Fruit fly (Drosophila melanogaster): ENCODE data around the gene mud.

Gene mud

dm6 chrX:14237873-14238394, 9.6 kb upstream of the mud start, which contains the start of the genes Fbxl4 and Dus2 (continued):
- TF ChIP-seq CG8290 (GFP tag; optimal IDR thresholded peaks at IDR 0.05), result peak; percentile 46
- peak; percentile 78 to 94 for TF ChIP-seq CG8290 (tag; optimal IDR thresholded peaks at IDR 0.05)
- peak; percentile 86 for TF ChIP-seq CG33213 (GFP tag; optimal IDR thresholded peaks at IDR 0.05)
- TF ChIP-seq dpn (GFP tag; optimal IDR thresholded peaks at IDR 0.05), result peak; percentile 92
- peak; percentile 92 for TF ChIP-seq CG32532 (GFP tag; IDR thresholded peaks at IDR 0.05)
- TF ChIP-seq kah (GFP tag; optimal IDR thresholded peaks at IDR 0.05), result peak; percentile 65
- TF ChIP-seq ro (GFP tag; IDR thresholded peaks at IDR 0.05), result peak; percentile 83
- peak; percentile 45 for TF ChIP-seq ac (GFP tag; optimal IDR thresholded peaks at IDR 0.05)
- TF ChIP-seq Atf3 (GFP tag; optimal IDR thresholded peaks at IDR 0.05), result peak; percentile 90
- TF ChIP-seq cad (GFP tag; optimal IDR thresholded peaks at IDR 0.05), result no peak
- TF ChIP-seq klu (GFP tag; IDR thresholded peaks at IDR 0.05), result peak; percentile 87
- TF ChIP-seq gcm (GFP tag; optimal IDR thresholded peaks at IDR 0.05), result peak; percentile 72
- TF ChIP-seq NFAT (GFP tag; IDR thresholded peaks at IDR 0.05), result peak; percentile 94
- peak; percentile 94 for TF ChIP-seq Hr3 (GFP tag; optimal IDR thresholded peaks at IDR 0.05)
- TF ChIP-seq sens-2 (GFP tag; IDR thresholded peaks at IDR 0.05), result peak; percentile 86
- TF ChIP-seq gsb (GFP tag; IDR thresholded peaks at IDR 0.05), result peak; percentile 80
- peak; percentile 81 for TF ChIP-seq aop (GFP tag; IDR thresholded peaks at IDR 0.05)
- TF ChIP-seq yki (optimal IDR thresholded peaks at IDR 0.05), result no peak
- peak; percentile 91 for TF ChIP-seq CG18476 (GFP tag; optimal IDR thresholded peaks at IDR 0.05)
- peak; percentile 87 for TF ChIP-seq caup (GFP tag; optimal IDR thresholded peaks at IDR 0.05; ENCODE audit: severe bottlenecking)
- TF ChIP-seq ase (GFP tag; IDR thresholded peaks at IDR 0.05), result peak; percentile 91
- TF ChIP-seq Dp (GFP tag; optimal IDR thresholded peaks at IDR 0.05), result peak; percentile 27
- peak; percentile 96 for TF ChIP-seq CG9727 (GFP tag; optimal IDR thresholded peaks at IDR 0.05)
- no peak for TF ChIP-seq CG15479 (GFP tag; optimal IDR thresholded peaks at IDR 0.05)
- peak; percentile 90 for TF ChIP-seq CG15601 (tag; optimal IDR thresholded peaks at IDR 0.05)
- TF ChIP-seq Usf (GFP tag; optimal IDR thresholded peaks at IDR 0.05), result peak; percentile 86
- peak; percentile 75; the same call in 1 of the 3 replicates for TF ChIP-seq C15 (GFP tag; IDR thresholded peaks at IDR 0.05)
- peak; percentile 83 for TF ChIP-seq CG12219 (GFP tag; optimal IDR thresholded peaks at IDR 0.05)
- TF ChIP-seq otp (GFP tag; IDR thresholded peaks at IDR 0.05), result peak; percentile 93
- TF ChIP-seq CG11723 (GFP tag; optimal IDR thresholded peaks at IDR 0.05), result peak; percentile 89
- peak; percentile 94 for TF ChIP-seq lmd (GFP tag; IDR thresholded peaks at IDR 0.05)
- TF ChIP-seq dan (GFP tag; IDR thresholded peaks at IDR 0.05), result peak; percentile 87
- peak; percentile 96 for TF ChIP-seq CG17361 (GFP tag; IDR thresholded peaks at IDR 0.05)
- TF ChIP-seq Gug (GFP tag; IDR thresholded peaks at IDR 0.05), result peak; percentile 97
- peak; percentile 88 for TF ChIP-seq Hmr (GFP tag; optimal IDR thresholded peaks at IDR 0.05)
- no peak for TF ChIP-seq pan (optimal IDR thresholded peaks at IDR 0.05)
- peak in 1 of 2 experiments; percentile 93 for TF ChIP-seq pan (GFP tag; optimal IDR thresholded peaks at IDR 0.05 in 1 of 2, IDR thresholded peaks at IDR 0.05 in 1 of 2)
- TF ChIP-seq pzg (GFP tag; optimal IDR thresholded peaks at IDR 0.05), result peak; percentile 37
- TF ChIP-seq NfI (GFP tag; optimal IDR thresholded peaks at IDR 0.05), result peak; percentile 89
- peak; percentile 77 for TF ChIP-seq CG12071 (GFP tag; optimal IDR thresholded peaks at IDR 0.05)
- TF ChIP-seq CG8388 (GFP tag; optimal IDR thresholded peaks at IDR 0.05), result peak; percentile 85
- TF ChIP-seq pfk (GFP tag; optimal IDR thresholded peaks at IDR 0.05), result peak; percentile 27
- TF ChIP-seq pros (GFP tag; optimal IDR thresholded peaks at IDR 0.05), result no peak
- peak; percentile 77 for TF ChIP-seq ATbp (GFP tag; optimal IDR thresholded peaks at IDR 0.05)

Measured in whole organism, embryonic.